Worm (Caenorhabditis elegans): ENCODE data around the gene gst-40.

- TF ChIP-seq snpc-4 (tag; optimal IDR thresholded peaks at IDR 0.05) (no peak), unc-39 (tag; optimal IDR thresholded peaks at IDR 0.05) (no peak), mep-1 (tag; optimal IDR thresholded peaks at IDR 0.05) (no peak), lsy-2 (tag; optimal IDR thresholded peaks at IDR 0.05) (no peak), ces-1 (GFP tag; optimal IDR thresholded peaks at IDR 0.05) (no peak), ceh-83 (GFP tag; optimal IDR thresholded peaks at IDR 0.05) (no peak), unc-62 (GFP tag; optimal IDR thresholded peaks at IDR 0.05) (no peak), sptf-1 (tag; optimal IDR thresholded peaks at IDR 0.05) (no peak), pha-4 (tag; optimal IDR thresholded peaks at IDR 0.05) (no peak), nhr-76 (tag; optimal IDR thresholded peaks at IDR 0.05) (no peak), mab-5 (tag; optimal IDR thresholded peaks at IDR 0.05) (no peak)
Measured at ce11 chrIV:756421-756820, 3.9 kb upstream of the gst-40 start, which contains the start of gene srt-23.

Data from whole organism, mixed stage, embryonic.